Fruit fly (Drosophila melanogaster) whole organism: ENCODE measurements around the gene CG11927.

ENCODE experiments used
- CG8478 ChIP-seq: fragments of >200 bp; optimal IDR thresholded peaks from 2 replicates; lab custom pipeline; 2018; ENCODE audit warnings: inconsistent platforms
- Dll ChIP-seq: fragments of >200 bp; optimal IDR thresholded peaks from 2 replicates; lab custom pipeline; 2017
- EcR ChIP-seq, 2 experiments: fragments of >200 bp; optimal IDR thresholded peaks; 2 replicates each; lab custom pipeline; 2017; ENCODE audit warnings: missing biosample characterization in 2 of 2, missing genetic modification characterization in 2 of 2, missing genetic modification reagents in 2 of 2
- pan ChIP-seq: fragments of >200 bp; optimal IDR thresholded peaks from 2 replicates; lab custom pipeline; 2017
- psq ChIP-seq: fragments of >200 bp; optimal IDR thresholded peaks from 2 replicates; lab custom pipeline; 2017
- usp ChIP-seq: fragments of >200 bp; optimal IDR thresholded peaks from 2 replicates; lab custom pipeline; 2017; ENCODE audit warnings: missing biosample characterization, missing genetic modification characterization, mixed read lengths

The CG11927 gene

dm6 chr2L:4835091-4835689, 12.4 kb upstream of the CG11927 start, which contains the start of gene Ir25a:
Gene Ir25a (minus strand): TSS chr2L:4835300.
- TF ChIP-seq pan (no peak), CG8478 (lab: Kevin White, UChicago) (no peak), Dll (lab: Kevin White, UChicago) (no peak), psq (lab: Kevin White, UChicago) (no peak), EcR (GFP tag; optimal IDR thresholded peaks at IDR 0.05; lab: Kevin White, UChicago) (no peak), usp (GFP tag; lab: Kevin White, UChicago) (no peak)

DNA sequence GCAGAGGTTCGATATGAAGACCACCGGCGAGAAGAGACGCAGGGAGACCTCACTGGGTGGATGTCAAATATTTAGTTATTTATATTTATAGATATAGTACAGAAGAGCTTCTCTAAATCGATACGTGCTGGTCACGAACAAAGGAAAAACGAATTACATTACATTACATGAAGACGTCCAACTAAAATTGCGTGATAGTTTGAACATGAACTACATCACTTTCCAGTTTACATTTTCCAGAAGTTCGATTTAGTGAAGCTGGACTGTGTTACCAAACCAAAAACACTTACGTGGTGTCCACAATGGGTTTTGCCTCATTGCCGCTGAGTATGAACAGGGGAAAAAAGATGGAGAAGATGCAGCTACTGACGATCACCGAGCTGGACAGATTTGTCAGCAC, 11.4 kb upstream of the CG11927 start:
- no peak for TF ChIP-seq usp (GFP tag; lab: Kevin White, UChicago)
- no peak for TF ChIP-seq EcR (GFP tag; optimal IDR thresholded peaks at IDR 0.05; lab: Kevin White, UChicago)
- TF ChIP-seq psq (lab: Kevin White, UChicago), result no peak
- TF ChIP-seq CG8478 (lab: Kevin White, UChicago), result no peak
- TF ChIP-seq pan, result no peak
- no peak for TF ChIP-seq Dll (lab: Kevin White, UChicago)

- no peak for TF ChIP-seq EcR (GFP tag; optimal IDR thresholded peaks at IDR 0.05; lab: Kevin White, UChicago)
- TF ChIP-seq usp (GFP tag; lab: Kevin White, UChicago), result no peak
- TF ChIP-seq CG8478 (lab: Kevin White, UChicago), result no peak
- no peak for TF ChIP-seq psq (lab: Kevin White, UChicago)
- TF ChIP-seq Dll (lab: Kevin White, UChicago), result no peak
- no peak for TF ChIP-seq pan
Observed at dm6 chr2L:4837772-4838397, 9.7 kb upstream of the CG11927 start, which contains the start of the genes tank and CG12194. Gene tank (minus strand): TSS chr2L:4837999. Gene CG12194 (plus strand): TSS chr2L:4838347.

- no peak for TF ChIP-seq psq (lab: Kevin White, UChicago)
- TF ChIP-seq CG8478 (lab: Kevin White, UChicago), result no peak
- TF ChIP-seq EcR (GFP tag; optimal IDR thresholded peaks at IDR 0.05; lab: Kevin White, UChicago), result no peak
- no peak for TF ChIP-seq usp (GFP tag; lab: Kevin White, UChicago)
- TF ChIP-seq pan, result no peak
- no peak for TF ChIP-seq Dll (lab: Kevin White, UChicago)
Observed at dm6 chr2L:4838494-4839320, 8.9 kb upstream of the CG11927 start.

- TF ChIP-seq psq (lab: Kevin White, UChicago), result no peak
- TF ChIP-seq Dll (lab: Kevin White, UChicago), result no peak
- TF ChIP-seq pan, result no peak
- no peak for TF ChIP-seq CG8478 (lab: Kevin White, UChicago)
- TF ChIP-seq EcR (GFP tag; optimal IDR thresholded peaks at IDR 0.05; lab: Kevin White, UChicago), result no peak
- no peak for TF ChIP-seq usp (GFP tag; lab: Kevin White, UChicago)
Observed at dm6 chr2L:4846629-4847125, 889 bp upstream of the CG11927 start.

dm6 chr2L:4850356-4850755, 2.8 kb downstream of the CG11927 start, which contains the start of the genes mRpS2 and Mon1:
Gene mRpS2 (minus strand): TSS chr2L:4850419.
Gene Mon1 (plus strand): TSS chr2L:4850641.
- TF ChIP-seq pan, result no peak
- no peak for TF ChIP-seq CG8478 (lab: Kevin White, UChicago)
- TF ChIP-seq EcR (GFP tag; optimal IDR thresholded peaks at IDR 0.05; lab: Kevin White, UChicago), result no peak
- no peak for TF ChIP-seq psq (lab: Kevin White, UChicago)
- no peak for TF ChIP-seq usp (GFP tag; lab: Kevin White, UChicago)
- TF ChIP-seq Dll (lab: Kevin White, UChicago), result no peak

dm6 chr2L:4852605-4853102, 5.1 kb downstream of the CG11927 start, which contains the start of gene smog:
Gene smog (plus strand): TSS chr2L:4852864.
- TF ChIP-seq pan, result no peak
- TF ChIP-seq usp (GFP tag; lab: Kevin White, UChicago), result no peak
- TF ChIP-seq Dll (lab: Kevin White, UChicago), result no peak
- no peak for TF ChIP-seq psq (lab: Kevin White, UChicago)
- no peak for TF ChIP-seq EcR (GFP tag; optimal IDR thresholded peaks at IDR 0.05; lab: Kevin White, UChicago)
- no peak for TF ChIP-seq CG8478 (lab: Kevin White, UChicago)

- TF ChIP-seq Dll (lab: Kevin White, UChicago) (no peak), usp (GFP tag; lab: Kevin White, UChicago) (no peak), psq (lab: Kevin White, UChicago) (no peak), pan (no peak), CG8478 (lab: Kevin White, UChicago) (no peak), EcR (GFP tag; optimal IDR thresholded peaks at IDR 0.05; lab: Kevin White, UChicago) (no peak)
Observed at dm6 chr2L:4854822-4855221, 7.3 kb downstream of the CG11927 start.

DNA sequence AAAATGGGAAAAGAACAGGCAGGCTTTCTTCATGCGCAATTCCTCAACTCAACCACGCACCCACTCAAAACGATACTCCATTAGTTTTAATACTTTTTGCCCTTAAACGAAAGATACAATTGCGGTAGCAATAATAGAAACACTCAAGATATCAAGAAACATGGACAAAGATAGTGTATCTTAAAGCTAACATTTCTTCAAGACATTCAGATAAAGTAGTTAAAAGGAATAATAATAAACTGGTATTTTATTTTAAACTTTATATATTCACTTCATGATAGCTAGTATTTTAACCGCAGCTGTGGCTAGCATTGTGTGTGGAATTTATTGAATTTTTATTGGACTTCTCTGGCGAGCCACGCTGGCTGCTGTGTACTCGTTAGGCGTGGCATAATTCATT, 8.6 kb downstream of the CG11927 start:
- TF ChIP-seq pan (no peak), CG8478 (lab: Kevin White, UChicago) (no peak), Dll (lab: Kevin White, UChicago) (no peak), usp (GFP tag; lab: Kevin White, UChicago) (no peak), psq (lab: Kevin White, UChicago) (no peak), EcR (GFP tag; optimal IDR thresholded peaks at IDR 0.05; lab: Kevin White, UChicago) (no peak)

- TF ChIP-seq pan, result no peak
- TF ChIP-seq Dll (lab: Kevin White, UChicago), result no peak
Observed at dm6 chr2L:4861503-4861902, 13.9 kb downstream of the CG11927 start.

- TF ChIP-seq usp (GFP tag; lab: Kevin White, UChicago) (no peak), psq (lab: Kevin White, UChicago) (no peak), Dll (lab: Kevin White, UChicago) (no peak), EcR (GFP tag; optimal IDR thresholded peaks at IDR 0.05; lab: Kevin White, UChicago) (no peak), CG8478 (lab: Kevin White, UChicago) (no peak), pan (no peak)
Observed at dm6 chr2L:4865400-4865799, 17.8 kb downstream of the CG11927 start.
